Fruit fly (Drosophila melanogaster) whole organism, wandering third instar larva: ENCODE measurements around the gene CG8960.

Experiments used
- Abd-B ChIP-seq: fragments of >200 bp; optimal IDR thresholded peaks from 2 replicates; lab custom pipeline; 2017; ENCODE audit warnings: missing biosample characterization, missing genetic modification characterization
- CG32264 ChIP-seq: fragments of 200-800 bp; sonication (Bioruptor generic); optimal IDR thresholded peaks from 2 replicates; lab custom pipeline; 2016; ENCODE audit warnings: missing biosample characterization, missing genetic modification characterization
- CG9705 ChIP-seq: fragments of 200-800 bp; sonication (Bioruptor generic); optimal IDR thresholded peaks from 2 replicates; lab custom pipeline; 2018; ENCODE audit warnings: missing biosample characterization, mild to moderate bottlenecking, missing genetic modification characterization
- CrebA ChIP-seq: fragments of 200-800 bp; sonication (Bioruptor generic); optimal IDR thresholded peaks from 2 replicates; lab custom pipeline; 2016; ENCODE audit warnings: missing biosample characterization, mild to moderate bottlenecking, missing genetic modification characterization, borderline replicate concordance
- Dfd ChIP-seq: fragments of >200 bp; optimal IDR thresholded peaks from 2 replicates; lab custom pipeline; 2017; ENCODE audit warnings: missing biosample characterization, missing genetic modification characterization
- Dif ChIP-seq: fragments of 200-275, 200-300 bp; sonication (Bioruptor generic); optimal IDR thresholded peaks from 2 replicates; lab custom pipeline; 2018; ENCODE audit warnings: missing biosample characterization, missing genetic modification characterization; ENCODE audit not compliant: partially characterized antibody
- GATAd ChIP-seq: sonication (Bioruptor generic); optimal IDR thresholded peaks from 2 replicates; lab custom pipeline; 2016; ENCODE audit warnings: missing biosample characterization, missing genetic modification characterization
- HLH106 ChIP-seq: fragments of 200-800 bp; optimal IDR thresholded peaks from 3 replicates; lab custom pipeline; 2019; ENCODE audit warnings: missing biosample characterization, mild to moderate bottlenecking, missing genetic modification characterization, moderate library complexity
- Hnf4 ChIP-seq: fragments of 200-800 bp; sonication (Bioruptor generic); optimal IDR thresholded peaks from 2 replicates; lab custom pipeline; 2016; ENCODE audit warnings: missing biosample characterization, mild to moderate bottlenecking, missing genetic modification characterization
- Hr78 ChIP-seq: fragments of >200 bp; optimal IDR thresholded peaks from 2 replicates; lab custom pipeline; 2017; ENCODE audit warnings: missing biosample characterization, missing genetic modification characterization
- Hr83 ChIP-seq: fragments of 200-300 bp; sonication (Bioruptor generic); optimal IDR thresholded peaks from 2 replicates; lab custom pipeline; 2016; ENCODE audit warnings: missing biosample characterization, mild to moderate bottlenecking, missing genetic modification characterization, moderate library complexity; ENCODE audit not compliant: poor library complexity, severe bottlenecking
- Jra ChIP-seq: sonication (Bioruptor generic); optimal IDR thresholded peaks from 2 replicates; lab custom pipeline; 2016; ENCODE audit warnings: missing biosample characterization, missing genetic modification characterization
- Mio ChIP-seq: sonication (Bioruptor generic); optimal IDR thresholded peaks from 2 replicates; lab custom pipeline; 2016; ENCODE audit warnings: missing biosample characterization, missing genetic modification characterization
- Myc ChIP-seq: fragments of >200 bp; optimal IDR thresholded peaks from 2 replicates; lab custom pipeline; 2017
- N ChIP-seq: fragments of >200 bp; optimal IDR thresholded peaks from 2 replicates; lab custom pipeline; 2018; ENCODE audit warnings: missing biosample characterization, missing external identifiers, missing genetic modification characterization
- OdsH ChIP-seq: fragments of 200-800 bp; sonication (Bioruptor generic); optimal IDR thresholded peaks from 2 replicates; lab custom pipeline; 2016; ENCODE audit warnings: missing biosample characterization, mild to moderate bottlenecking, missing genetic modification characterization
- Rel ChIP-seq, 2 experiments: fragments of 200-800 bp; sonication (Bioruptor generic) in 1 of 2; optimal IDR thresholded peaks; 2 replicates in 1 of 2; 3 replicates in 1 of 2; lab custom pipeline; 2016 to 2019; ENCODE audit warnings: mild to moderate bottlenecking in 2 of 2, missing biosample characterization in 2 of 2, missing genetic modification characterization in 2 of 2, moderate library complexity in 1 of 2
- Sp1 ChIP-seq: fragments of 200-800 bp; sonication (Bioruptor generic); optimal IDR thresholded peaks from 3 replicates; lab custom pipeline; 2019; ENCODE audit warnings: missing biosample characterization, mild to moderate bottlenecking, missing genetic modification characterization, moderate library complexity
- Vsx2 ChIP-seq: fragments of 200-300, 225-300 bp; sonication (Bioruptor generic); optimal IDR thresholded peaks from 2 replicates; lab custom pipeline; 2018; ENCODE audit warnings: missing biosample characterization, missing genetic modification characterization; ENCODE audit not compliant: partially characterized antibody
- br ChIP-seq: fragments of 200-800 bp; sonication (Bioruptor generic); optimal IDR thresholded peaks from 2 replicates; lab custom pipeline; 2016; ENCODE audit warnings: missing biosample characterization, missing genetic modification characterization
- brk ChIP-seq: fragments of 200-800 bp; sonication (Bioruptor generic); optimal IDR thresholded peaks from 2 replicates; lab custom pipeline; 2016; ENCODE audit warnings: missing biosample characterization, mild to moderate bottlenecking, missing genetic modification characterization
- dl ChIP-seq, 2 experiments: fragments of 175-275, 200-275 bp in 1 of 2; fragments of 200-275 bp in 1 of 2; sonication (Bioruptor generic); optimal IDR thresholded peaks; lab custom pipeline; 2018; ENCODE audit warnings: mild to moderate bottlenecking in 2 of 2, missing biosample characterization in 2 of 2, missing genetic modification characterization in 2 of 2, moderate library complexity in 2 of 2; ENCODE audit not compliant: partially characterized antibody in 2 of 2, insufficient read depth in 1 of 2
- dmrt93B ChIP-seq: fragments of 200-800 bp; sonication (Bioruptor generic); optimal IDR thresholded peaks from 2 replicates; lab custom pipeline; 2018; ENCODE audit warnings: missing biosample characterization, mild to moderate bottlenecking, missing genetic modification characterization
- dsf ChIP-seq: sonication (Bioruptor generic); optimal IDR thresholded peaks from 2 replicates; lab custom pipeline; 2016; ENCODE audit warnings: missing biosample characterization, missing genetic modification characterization, borderline replicate concordance
- ey ChIP-seq: fragments of 200-800 bp; sonication (Bioruptor generic); optimal IDR thresholded peaks from 2 replicates; lab custom pipeline; 2016; ENCODE audit warnings: missing biosample characterization, missing genetic modification characterization
- foxo ChIP-seq, 2 experiments: fragments of 200-800 bp; sonication (Bioruptor generic); optimal IDR thresholded peaks; 2 replicates in 1 of 2; 3 replicates in 1 of 2; lab custom pipeline; 2016 to 2017; ENCODE audit warnings: missing biosample characterization in 2 of 2, missing genetic modification characterization in 2 of 2
- fru ChIP-seq: fragments of 200-800 bp; sonication (Bioruptor generic); optimal IDR thresholded peaks from 3 replicates; lab custom pipeline; 2016; ENCODE audit warnings: missing biosample characterization, mild to moderate bottlenecking, missing genetic modification characterization
- h ChIP-seq: fragments of 200-800 bp; sonication (Bioruptor generic); optimal IDR thresholded peaks from 3 replicates; lab custom pipeline; 2016; ENCODE audit warnings: missing biosample characterization, mild to moderate bottlenecking, missing genetic modification characterization
- jim ChIP-seq: fragments of 175-275, 200-325 bp; sonication (Bioruptor generic); optimal IDR thresholded peaks from 2 replicates; lab custom pipeline; 2016; ENCODE audit warnings: missing biosample characterization, mild to moderate bottlenecking, missing genetic modification characterization
- lola ChIP-seq: fragments of >200 bp; optimal IDR thresholded peaks from 2 replicates; lab custom pipeline; 2017; ENCODE audit warnings: missing biosample characterization, missing genetic modification characterization
- pan ChIP-seq: fragments of >200 bp; optimal IDR thresholded peaks from 2 replicates; lab custom pipeline; 2017
- psq ChIP-seq: fragments of 200-800 bp; sonication (Bioruptor generic); optimal IDR thresholded peaks from 3 replicates; lab custom pipeline; 2017; ENCODE audit warnings: missing biosample characterization, mild to moderate bottlenecking, missing genetic modification characterization, moderate library complexity
- rgr ChIP-seq: fragments of 200-800 bp; sonication (Bioruptor generic); optimal IDR thresholded peaks from 3 replicates; lab custom pipeline; 2016; ENCODE audit warnings: missing biosample characterization, mild to moderate bottlenecking, missing genetic modification characterization
- sage ChIP-seq: fragments of 200-800 bp; sonication (Bioruptor generic); optimal IDR thresholded peaks from 2 replicates; lab custom pipeline; 2016; ENCODE audit warnings: missing biosample characterization, mild to moderate bottlenecking, missing genetic modification characterization
- sv ChIP-seq: fragments of 200-800 bp; sonication (Bioruptor generic); optimal IDR thresholded peaks from 3 replicates; lab custom pipeline; 2016; ENCODE audit warnings: missing biosample characterization, missing genetic modification characterization
- tai ChIP-seq: sonication (Bioruptor generic); optimal IDR thresholded peaks from 2 replicates; lab custom pipeline; 2016; ENCODE audit warnings: missing biosample characterization, missing genetic modification characterization
- usp ChIP-seq: fragments of >200 bp; optimal IDR thresholded peaks from 2 replicates; lab custom pipeline; 2017; ENCODE audit warnings: missing biosample characterization, missing genetic modification characterization
- woc ChIP-seq: sonication (Bioruptor generic); optimal IDR thresholded peaks from 2 replicates; lab custom pipeline; 2016; ENCODE audit warnings: missing biosample characterization, mild to moderate bottlenecking, missing genetic modification characterization

Gene CG8960

dm6 chr3L:2158689-2159310, 38.0 kb upstream of the CG8960 start:
- TF ChIP-seq Abd-B (GFP tag; lab: Kevin White, UChicago) = no peak
- peak in 1 of 2 experiments; percentile 9 for TF ChIP-seq foxo (GFP tag; optimal IDR thresholded peaks at IDR 0.05; lab: Kevin White, UChicago)
- TF ChIP-seq tai (GFP tag; lab: Kevin White, UChicago) = no peak
- peak; percentile 24 for TF ChIP-seq h (GFP tag; lab: Kevin White, UChicago)

DNA sequence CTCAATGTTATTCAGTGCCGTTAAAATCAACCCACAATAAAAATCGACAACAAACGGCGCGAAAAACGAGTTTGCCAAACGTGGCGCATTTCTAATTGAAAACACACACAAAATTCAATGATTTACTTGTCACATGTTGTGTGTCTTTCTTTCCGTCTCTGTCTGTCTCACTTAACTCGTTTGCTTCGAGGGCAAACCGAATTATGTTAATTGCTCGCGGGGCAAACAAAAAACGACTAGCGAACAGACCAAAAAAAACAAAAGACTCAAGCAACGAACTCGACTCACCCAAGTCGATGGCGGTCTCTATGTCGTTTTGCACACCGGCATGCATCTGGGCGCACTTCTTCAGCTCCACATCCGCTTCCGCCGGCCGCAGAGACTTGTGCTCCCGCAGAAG, 37.0 kb upstream of the CG8960 start:
- TF ChIP-seq CG32264 (GFP tag; lab: Kevin White, UChicago) (no peak), dmrt93B (no peak), HLH106 (no peak), Abd-B (GFP tag; lab: Kevin White, UChicago) (no peak), sv (GFP tag; lab: Kevin White, UChicago) (no peak), lola (no peak), brk (GFP tag; lab: Kevin White, UChicago) (no peak), Hnf4 (GFP tag; lab: Kevin White, UChicago) (no peak), foxo (GFP tag; optimal IDR thresholded peaks at IDR 0.05; lab: Kevin White, UChicago) (no peak), Sp1 (GFP tag; lab: Kevin White, UChicago) (no peak), N (GFP tag; lab: Kevin White, UChicago) (no peak)
- TF ChIP-seq, all 38 proteins: peak for 0

- peak; percentile 74 for TF ChIP-seq fru
- no peak for TF ChIP-seq Hr83
- TF ChIP-seq CG9705 (GFP tag; lab: Kevin White, UChicago) = peak; percentile 33
- no peak for TF ChIP-seq brk (GFP tag; lab: Kevin White, UChicago)
- TF ChIP-seq psq (GFP tag; lab: Kevin White, UChicago) = peak; percentile 44
- peak; percentile 60 for TF ChIP-seq Hnf4 (GFP tag; lab: Kevin White, UChicago)
- no peak for TF ChIP-seq GATAd (GFP tag; lab: Kevin White, UChicago)
- TF ChIP-seq dl (GFP tag; optimal IDR thresholded peaks at IDR 0.05; lab: Kevin White, UChicago; ENCODE audit: insufficient read depth in 1 of 2, partially characterized antibody in 2 of 2) = no peak
- no peak for TF ChIP-seq usp (GFP tag; lab: Kevin White, UChicago)
- peak; percentile 67 for TF ChIP-seq rgr
- no peak for TF ChIP-seq N (GFP tag; lab: Kevin White, UChicago)
- peak; percentile 58 for TF ChIP-seq woc (GFP tag; lab: Kevin White, UChicago)
- no peak for TF ChIP-seq Jra (GFP tag; lab: Kevin White, UChicago)
- TF ChIP-seq lola = no peak
- TF ChIP-seq HLH106 = peak; percentile 79
- peak; percentile 65 for TF ChIP-seq CG32264 (GFP tag; lab: Kevin White, UChicago)
- TF ChIP-seq Abd-B (GFP tag; lab: Kevin White, UChicago) = no peak
- TF ChIP-seq Mio (GFP tag; lab: Kevin White, UChicago) = no peak
- TF ChIP-seq Hr78 = no peak
- peak; percentile 50 for TF ChIP-seq br
- TF ChIP-seq CrebA (GFP tag; lab: Kevin White, UChicago) = no peak
- peak; percentile 74 for TF ChIP-seq ey
- TF ChIP-seq jim (GFP tag; lab: Kevin White, UChicago) = no peak
- peak in 1 of 2 experiments; percentile 83 for TF ChIP-seq foxo (GFP tag; optimal IDR thresholded peaks at IDR 0.05; lab: Kevin White, UChicago)
- peak; percentile 53 for TF ChIP-seq OdsH (GFP tag; lab: Kevin White, UChicago)
- TF ChIP-seq Rel (GFP tag; optimal IDR thresholded peaks at IDR 0.05; lab: Kevin White, UChicago) = no peak
- TF ChIP-seq Rel (tag; optimal IDR thresholded peaks at IDR 0.05; lab: Kevin White, UChicago) = peak; percentile 3
- TF ChIP-seq sage (GFP tag; lab: Kevin White, UChicago) = peak; percentile 81
- no peak for TF ChIP-seq pan
- peak; percentile 13 for TF ChIP-seq sv (GFP tag; lab: Kevin White, UChicago)
- no peak for TF ChIP-seq Vsx2 (GFP tag; lab: Kevin White, UChicago)
- no peak for TF ChIP-seq Myc (lab: Kevin White, UChicago)
- TF ChIP-seq Dfd (GFP tag; lab: Kevin White, UChicago) = no peak
- no peak for TF ChIP-seq dsf (GFP tag; lab: Kevin White, UChicago)
- TF ChIP-seq h (GFP tag; lab: Kevin White, UChicago) = peak; percentile 88
- peak; percentile 73 for TF ChIP-seq dmrt93B
- peak; percentile 70 for TF ChIP-seq Sp1 (GFP tag; lab: Kevin White, UChicago)
- TF ChIP-seq tai (GFP tag; lab: Kevin White, UChicago) = peak; percentile 67
- TF ChIP-seq Dif (GFP tag; lab: Kevin White, UChicago) = no peak
Measured at dm6 chr3L:2162019-2162418, 34.8 kb upstream of the CG8960 start.
